Fruit fly (Drosophila melanogaster) whole organism, embryonic: Measurements from ENCODE around the gene CG33062.

Experiments
- Antp ChIP-seq: fragments of 200-800 bp; sonication (Bioruptor generic); optimal IDR thresholded peaks from 3 replicates; lab custom pipeline; 2016; ENCODE audit warnings: missing biosample characterization, missing genetic modification characterization
- CG10431 ChIP-seq: fragments of 200-800 bp; sonication (Bioruptor generic); optimal IDR thresholded peaks from 3 replicates; lab custom pipeline; 2018; ENCODE audit warnings: missing biosample characterization, mild to moderate bottlenecking, missing genetic modification characterization
- CG10565 ChIP-seq: fragments of 200-800 bp; sonication (Bioruptor generic); optimal IDR thresholded peaks from 3 replicates; lab custom pipeline; 2016; ENCODE audit warnings: missing biosample characterization, mild to moderate bottlenecking, missing genetic modification characterization
- CG10654 ChIP-seq: fragments of 200-800 bp; sonication (Bioruptor generic); optimal IDR thresholded peaks from 2 replicates; lab custom pipeline; 2016; ENCODE audit warnings: missing biosample characterization, missing genetic modification characterization
- CG11695 ChIP-seq: fragments of 200-800 bp; sonication (Bioruptor generic); IDR thresholded peaks from 3 replicates; pipeline ENCODE4 v1.3.6; 2022; ENCODE audit warnings: missing biosample characterization, missing genetic modification characterization
- CG12155 ChIP-seq: fragments of 200-800 bp; sonication (Bioruptor generic); optimal IDR thresholded peaks from 3 replicates; lab custom pipeline; 2016; ENCODE audit warnings: missing biosample characterization, missing genetic modification characterization
- CG12769 ChIP-seq: fragments of 200-800 bp; sonication (Bioruptor generic); optimal IDR thresholded peaks from 2 replicates; lab custom pipeline; 2019; ENCODE audit warnings: missing biosample characterization, mild to moderate bottlenecking, missing genetic modification characterization, moderate library complexity
- CG15269 ChIP-seq: fragments of 200-800 bp; sonication (Bioruptor generic); optimal IDR thresholded peaks from 2 replicates; lab custom pipeline; 2018; ENCODE audit warnings: missing biosample characterization, mild to moderate bottlenecking, missing genetic modification characterization, moderate library complexity
- CG18011 ChIP-seq: fragments of 200-800 bp; sonication (Bioruptor generic); optimal IDR thresholded peaks from 2 replicates; lab custom pipeline; 2017; ENCODE audit warnings: missing biosample characterization, missing genetic modification characterization, mild to moderate bottlenecking, moderate library complexity, missing genotype
- CG18476 ChIP-seq: fragments of 200-800 bp; sonication (Bioruptor generic); optimal IDR thresholded peaks from 2 replicates; lab custom pipeline; 2016; ENCODE audit warnings: missing biosample characterization, mild to moderate bottlenecking, missing genetic modification characterization
- CG34422 ChIP-seq: fragments of 200-800 bp; sonication (Bioruptor generic); IDR thresholded peaks from 3 replicates; pipeline ENCODE4 v1.3.6; 2022; ENCODE audit warnings: missing biosample characterization, missing genetic modification characterization
- CG4424 ChIP-seq: fragments of 200-800 bp; sonication (Bioruptor generic); optimal IDR thresholded peaks from 3 replicates; lab custom pipeline; 2016; ENCODE audit warnings: missing biosample characterization, missing genetic modification characterization
- CG5180 ChIP-seq: fragments of 200-800 bp; sonication (Bioruptor generic); optimal IDR thresholded peaks from 3 replicates; lab custom pipeline; 2017; ENCODE audit warnings: missing biosample characterization, missing genetic modification characterization, mild to moderate bottlenecking, moderate library complexity, missing genetic modification reagents
- CG6272 ChIP-seq: fragments of 200-800 bp; sonication (Bioruptor generic); IDR thresholded peaks from 2 replicates; pipeline ENCODE4 v1.3.6; 2022; ENCODE audit warnings: missing biosample characterization, missing genetic modification characterization
- CG6765 ChIP-seq: fragments of 200-800 bp; sonication (Bioruptor generic); optimal IDR thresholded peaks from 3 replicates; lab custom pipeline; 2017; ENCODE audit warnings: missing biosample characterization, mild to moderate bottlenecking, missing genetic modification characterization
- CG7963 ChIP-seq: fragments of 200-800 bp; sonication (Bioruptor generic); IDR thresholded peaks from 3 replicates; pipeline ENCODE4 v1.3.6; 2022; ENCODE audit warnings: missing biosample characterization, missing genetic modification characterization; ENCODE audit not compliant: partially characterized antibody
- CG7987 ChIP-seq: fragments of 200-800 bp; sonication (Bioruptor generic); optimal IDR thresholded peaks from 2 replicates; lab custom pipeline; 2018; ENCODE audit warnings: missing biosample characterization, mild to moderate bottlenecking, missing genetic modification characterization, moderate library complexity
- CG9437 ChIP-seq: fragments of 200-800 bp; sonication (Bioruptor generic); optimal IDR thresholded peaks from 2 replicates; lab custom pipeline; 2018; ENCODE audit warnings: missing biosample characterization, mild to moderate bottlenecking, missing genetic modification characterization
- Chrac-16 ChIP-seq: fragments of 200-800 bp; sonication (Bioruptor generic); optimal IDR thresholded peaks from 3 replicates; lab custom pipeline; 2016; ENCODE audit warnings: missing biosample characterization, missing genetic modification characterization
- H15 ChIP-seq: fragments of 200-800 bp; sonication (Bioruptor generic); IDR thresholded peaks from 3 replicates; pipeline ENCODE4 v1.3.6; 2022; ENCODE audit warnings: missing biosample characterization, missing genetic modification characterization
- H2.0 ChIP-seq: fragments of 200-800 bp; sonication (Bioruptor generic); IDR thresholded peaks from 2 replicates; pipeline ENCODE4 v1.3.6; 2022; ENCODE audit warnings: missing biosample characterization, missing genetic modification characterization
- HLH3B ChIP-seq: fragments of 200-800 bp; sonication (Bioruptor generic); IDR thresholded peaks from 2 replicates; pipeline ENCODE4 v1.3.6; 2022; ENCODE audit warnings: missing biosample characterization, missing genetic modification characterization
- HLH54F ChIP-seq: fragments of 200-800 bp; sonication (Bioruptor generic); optimal IDR thresholded peaks from 3 replicates; lab custom pipeline; 2016; ENCODE audit warnings: missing biosample characterization, missing genetic modification characterization
- Hmx ChIP-seq: fragments of 200-800 bp; sonication (Bioruptor generic); optimal IDR thresholded peaks from 2 replicates; lab custom pipeline; 2016; ENCODE audit warnings: missing biosample characterization, missing genetic modification characterization
- Hr78 ChIP-seq, 2 experiments: fragments of 200-800 bp in 1 of 2; fragments of >200 bp in 1 of 2; sonication (Bioruptor generic) in 1 of 2; optimal IDR thresholded peaks; 2 replicates each; lab custom pipeline; 2017 to 2019; ENCODE audit warnings: missing biosample characterization in 2 of 2, missing genetic modification characterization in 2 of 2, mild to moderate bottlenecking in 1 of 2, moderate library complexity in 1 of 2
- NfI ChIP-seq: fragments of 200-800 bp; sonication (Bioruptor generic); optimal IDR thresholded peaks from 3 replicates; lab custom pipeline; 2018; ENCODE audit warnings: missing biosample characterization, mild to moderate bottlenecking, missing genetic modification characterization, moderate library complexity
- Oli ChIP-seq: fragments of 200-800 bp; sonication (Bioruptor generic); optimal IDR thresholded peaks from 2 replicates; lab custom pipeline; 2018; ENCODE audit warnings: missing biosample characterization, mild to moderate bottlenecking, missing genetic modification characterization, moderate library complexity
- Rfx ChIP-seq: fragments of 200-800 bp; sonication (Bioruptor generic); IDR thresholded peaks from 2 replicates; pipeline ENCODE4 v1.3.6; 2022; ENCODE audit warnings: missing biosample characterization, missing genetic modification characterization
- Six4 ChIP-seq: fragments of 200-800 bp; sonication (Bioruptor generic); optimal IDR thresholded peaks from 2 replicates; lab custom pipeline; 2016; ENCODE audit warnings: missing biosample characterization, missing genetic modification characterization
- Trl ChIP-seq, 3 experiments: fragments of >200 bp in 2 of 3; fragments of 200-800 bp in 1 of 3; sonication (Bioruptor generic) in 1 of 3; optimal IDR thresholded peaks; 2 replicates in 1 of 3; 3 replicates in 2 of 3; lab custom pipeline; 2016 to 2017; ENCODE audit warnings: missing biosample characterization in 1 of 3, missing genetic modification characterization in 1 of 3
- amos ChIP-seq: fragments of 200-800 bp; sonication (Bioruptor generic); IDR thresholded peaks from 2 replicates; pipeline ENCODE4 v1.3.6; 2022; ENCODE audit warnings: missing biosample characterization, missing genetic modification characterization; ENCODE audit not compliant: partially characterized antibody
- aop ChIP-seq: fragments of 200-800 bp; sonication (Bioruptor generic); IDR thresholded peaks from 2 replicates; pipeline ENCODE4 v1.3.6; 2022; ENCODE audit warnings: missing biosample characterization, missing genetic modification characterization
- ara ChIP-seq: fragments of 200-800 bp; sonication (Bioruptor generic); IDR thresholded peaks from 2 replicates; pipeline ENCODE4 v1.3.6; 2022; ENCODE audit warnings: missing biosample characterization, missing genetic modification characterization
- az2 ChIP-seq: fragments of 200-800 bp; sonication (Bioruptor generic); optimal IDR thresholded peaks from 3 replicates; lab custom pipeline; 2016; ENCODE audit warnings: missing biosample characterization, missing genetic modification characterization
- bcd ChIP-seq: fragments of 200-800 bp; sonication (Bioruptor generic); optimal IDR thresholded peaks from 2 replicates; lab custom pipeline; 2017; ENCODE audit warnings: missing biosample characterization, mild to moderate bottlenecking, missing genetic modification characterization
- ci ChIP-seq: fragments of 200-800 bp; sonication (Bioruptor generic); IDR thresholded peaks from 3 replicates; pipeline ENCODE4 v1.3.6; 2022; ENCODE audit warnings: missing biosample characterization, missing genetic modification characterization
- dm ChIP-seq: fragments of 200-800 bp; sonication (Bioruptor generic); optimal IDR thresholded peaks from 3 replicates; lab custom pipeline; 2016; ENCODE audit warnings: missing biosample characterization, missing genetic modification characterization
- dysf ChIP-seq: fragments of 200-800 bp; sonication (Bioruptor generic); IDR thresholded peaks from 3 replicates; pipeline ENCODE4 v1.3.6; 2022; ENCODE audit warnings: missing biosample characterization, missing genetic modification characterization
- her ChIP-seq: fragments of 200-800 bp; sonication (Bioruptor generic); optimal IDR thresholded peaks from 2 replicates; lab custom pipeline; 2016; ENCODE audit warnings: missing biosample characterization, missing genetic modification characterization
- maf-S ChIP-seq: fragments of 200-800 bp; sonication (Bioruptor generic); optimal IDR thresholded peaks from 2 replicates; lab custom pipeline; 2016; ENCODE audit warnings: missing biosample characterization, missing genetic modification characterization
- peb ChIP-seq: fragments of 200-800 bp; sonication (Bioruptor generic); IDR thresholded peaks from 2 replicates; pipeline ENCODE4 v1.3.6; 2022; ENCODE audit warnings: missing biosample characterization, missing genetic modification characterization
- psq ChIP-seq: fragments of 200-800 bp; sonication (Bioruptor generic); optimal IDR thresholded peaks from 2 replicates; lab custom pipeline; 2017; ENCODE audit warnings: missing biosample characterization, missing genetic modification characterization
- row ChIP-seq: fragments of 200-800 bp; sonication (Bioruptor generic); IDR thresholded peaks from 3 replicates; pipeline ENCODE4 v1.3.6; 2022; ENCODE audit warnings: missing biosample characterization, missing genetic modification characterization
- sisA ChIP-seq: fragments of 200-800 bp; sonication (Bioruptor generic); IDR thresholded peaks from 2 replicates; pipeline ENCODE4 v1.3.6; 2022; ENCODE audit warnings: missing biosample characterization, missing genetic modification characterization
- sna ChIP-seq: fragments of 200-800 bp; sonication (Bioruptor generic); IDR thresholded peaks from 2 replicates; pipeline ENCODE4 v1.3.6; 2022; ENCODE audit warnings: missing biosample characterization, missing genetic modification characterization; ENCODE audit not compliant: partially characterized antibody
- sob ChIP-seq: fragments of 200-800 bp; sonication (Bioruptor generic); IDR thresholded peaks from 2 replicates; pipeline ENCODE4 v1.3.6; 2022; ENCODE audit warnings: missing biosample characterization, missing genetic modification characterization
- ssp ChIP-seq: fragments of 200-800 bp; sonication (Bioruptor generic); IDR thresholded peaks from 2 replicates; pipeline ENCODE4 v1.3.6; 2022; ENCODE audit warnings: missing biosample characterization, missing genetic modification characterization
- toy ChIP-seq: fragments of 200-800 bp; sonication (Bioruptor generic); IDR thresholded peaks from 2 replicates; pipeline ENCODE4 v1.3.6; 2022; ENCODE audit warnings: missing biosample characterization, missing genetic modification characterization
- ttk ChIP-seq: fragments of 200-800 bp; sonication (Bioruptor generic); IDR thresholded peaks from 2 replicates; pipeline ENCODE4 v2.1.2; 2022; ENCODE audit warnings: missing biosample characterization, missing genetic modification characterization
- wek ChIP-seq: fragments of 200-800 bp; sonication (Bioruptor generic); optimal IDR thresholded peaks from 3 replicates; lab custom pipeline; 2018; ENCODE audit warnings: missing biosample characterization, mild to moderate bottlenecking, missing genetic modification characterization, moderate library complexity

The CG33062 gene

dm6 chr3L:19444092-19444491 is 2.2 kb downstream of the CG33062 start:
- TF ChIP-seq HLH54F (no peak), Hmx (GFP tag; lab: Kevin White, UChicago) (no peak), CG6765 (GFP tag; lab: Kevin White, UChicago) (no peak), peb (GFP tag; lab: Robert Waterston, UW) (no peak), sisA (GFP tag; lab: Robert Waterston, UW) (peak; percentile 39; the same call in 1 of the 2 replicates), psq (GFP tag; lab: Kevin White, UChicago) (no peak), dm (GFP tag; lab: Kevin White, UChicago) (no peak), NfI (GFP tag; lab: Kevin White, UChicago) (peak; percentile 16), HLH3B (0 out of 2 replicates have a peak, but pooled peaks have one; percentile 47), az2 (peak; percentile 12), CG7963 (GFP tag; lab: Robert Waterston, UW) (no peak), CG5180 (GFP tag; lab: Kevin White, UChicago) (no peak), ara (GFP tag; lab: Robert Waterston, UW) (peak; percentile 47; the same call in 1 of the 2 replicates), dysf (peak; percentile 33; the same call in 1 of the 3 replicates), Chrac-16 (no peak), CG10431 (GFP tag; lab: Kevin White, UChicago) (no peak), ssp (GFP tag; lab: Robert Waterston, UW) (no peak), Trl (optimal IDR thresholded peaks at IDR 0.05; lab: Kevin White, UChicago) (no peak), Trl (GFP tag; optimal IDR thresholded peaks at IDR 0.05; lab: Kevin White, UChicago) (peak; percentile 45), CG10654 (GFP tag; lab: Kevin White, UChicago) (no peak), CG18011 (GFP tag; lab: Kevin White, UChicago) (no peak), aop (GFP tag; lab: Robert Waterston, UW) (no peak), Oli (tag; lab: Kevin White, UChicago) (peak; percentile 29), CG7987 (GFP tag; lab: Kevin White, UChicago) (no peak), Antp (GFP tag; lab: Kevin White, UChicago) (no peak), ttk (GFP tag; lab: Robert Waterston, UW) (0 out of 2 replicates have a peak, but pooled peaks have one; percentile 19), ci (0 out of 3 replicates have a peak, but pooled peaks have one; percentile 34), wek (GFP tag; lab: Kevin White, UChicago) (no peak), CG12155 (GFP tag; lab: Kevin White, UChicago) (no peak), her (GFP tag; lab: Kevin White, UChicago) (no peak), toy (GFP tag; lab: Robert Waterston, UW) (no peak), H2.0 (GFP tag; lab: Robert Waterston, UW) (0 out of 2 replicates have a peak, but pooled peaks have one; percentile 35), CG6272 (GFP tag; lab: Robert Waterston, UW) (no peak; the same call in 1 of the 2 replicates), maf-S (GFP tag; lab: Kevin White, UChicago) (no peak), Hr78 (GFP tag; optimal IDR thresholded peaks at IDR 0.05; lab: Kevin White, UChicago) (no peak), CG12769 (tag; lab: Kevin White, UChicago) (peak; percentile 36), CG15269 (peak; percentile 1), CG34422 (peak; percentile 51; the same call in 1 of the 3 replicates), CG11695 (GFP tag; lab: Robert Waterston, UW) (no peak), sna (no peak), sob (GFP tag; lab: Robert Waterston, UW) (no peak; the same call in 1 of the 2 replicates), Rfx (0 out of 2 replicates have a peak, but pooled peaks have one; percentile 32), bcd (GFP tag; lab: Kevin White, UChicago) (no peak), amos (GFP tag; lab: Robert Waterston, UW) (no peak), Six4 (GFP tag; lab: Kevin White, UChicago) (no peak), CG9437 (GFP tag; lab: Kevin White, UChicago) (no peak), CG4424 (GFP tag; lab: Kevin White, UChicago) (peak; percentile 16), H15 (GFP tag; lab: Robert Waterston, UW) (0 out of 3 replicates have a peak, but pooled peaks have one; percentile 37), row (peak; percentile 44; the same call in 2 of the 3 replicates), CG10565 (GFP tag; lab: Kevin White, UChicago) (no peak), CG18476 (GFP tag; lab: Kevin White, UChicago) (no peak)
